Fruit fly (Drosophila melanogaster) Kc167 (cell line): ENCODE measurements around the gene eIF4E1.

Experiments
- insv ChIP-seq: fragments of >200 bp; optimal IDR thresholded peaks from 3 replicates; lab custom pipeline; 2018; ENCODE audit warnings: missing external identifiers
- psq ChIP-seq: fragments of >200 bp; optimal IDR thresholded peaks from 2 replicates; lab custom pipeline; 2017; ENCODE audit warnings: missing external identifiers

DNA sequence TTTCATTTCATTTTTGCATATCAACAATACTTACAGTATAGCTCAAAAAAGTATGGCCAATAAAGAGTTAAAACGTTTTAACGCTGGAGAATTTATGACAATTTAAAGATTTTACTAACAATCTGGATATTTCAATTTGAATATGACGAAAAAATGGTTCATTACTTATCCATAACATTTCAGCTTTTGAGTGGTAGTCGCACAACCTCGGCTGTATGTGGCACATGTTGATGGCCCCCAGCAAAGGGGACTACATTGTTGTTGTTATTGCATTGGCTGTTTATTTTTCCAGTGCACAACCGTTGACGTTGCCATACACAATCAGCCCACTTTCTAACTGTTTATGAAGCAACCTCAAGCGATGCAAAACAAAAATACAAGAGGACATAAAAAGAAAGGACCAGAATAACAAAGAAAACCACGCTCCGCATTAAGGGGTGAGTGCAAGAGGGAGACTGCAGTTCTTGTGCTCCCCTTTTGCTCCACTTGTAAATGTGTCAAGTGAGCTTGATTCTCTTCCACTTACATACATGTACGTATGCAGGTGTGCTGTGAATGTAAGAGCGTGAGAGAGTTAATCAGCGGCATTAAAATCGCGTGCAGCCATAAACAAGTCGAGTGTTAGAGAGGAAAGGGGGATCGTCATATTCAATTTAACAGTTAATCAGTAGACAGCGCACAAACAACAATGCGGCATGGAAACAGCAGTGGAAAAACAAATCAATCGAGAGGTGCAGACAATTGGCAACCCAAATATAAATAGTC is 18.0 kb upstream of the eIF4E1 start:
- no peak for TF ChIP-seq insv (lab: Kevin White, UChicago)
- no peak for TF ChIP-seq psq
